Worm (Caenorhabditis elegans) whole organism, L4 larva: ENCODE data around the gene nspc-12.
A peak's percentile ranks its signal among the peaks of the same experiment; 100 is the strongest.

Source experiments
- D1046.2 ChIP-seq: fragments of 200-800 bp; sonication (Bioruptor generic); IDR thresholded peaks from 2 replicates; pipeline ENCODE4 v1.3.6; 2022; ENCODE audit warnings: missing genetic modification characterization, missing compliant biosample characterization
- F26F4.8 ChIP-seq: fragments of 200-800 bp; sonication (Bioruptor generic); conservative IDR thresholded peaks from 2 replicates; pipeline ENCODE4 v1.3.6; 2022; ENCODE audit warnings: missing genetic modification characterization, missing compliant biosample characterization
- F37D6.2 ChIP-seq: sonication (generic microtip); optimal IDR thresholded peaks from 2 replicates; lab custom pipeline; 2016; ENCODE audit warnings: mild to moderate bottlenecking, missing genetic modification characterization, missing compliant biosample characterization
- R02D3.7 ChIP-seq: fragments of 150-350 bp; sonication (generic microtip); optimal IDR thresholded peaks from 3 replicates; lab custom pipeline; 2014; ENCODE audit warnings: missing biosample characterization, missing genetic modification characterization
- T26A8.4 ChIP-seq: fragments of 200-800 bp; sonication (Bioruptor generic); IDR thresholded peaks from 2 replicates; pipeline ENCODE4 v1.3.6; 2022; ENCODE audit warnings: missing genetic modification characterization, missing compliant biosample characterization
- Y75B8A.6 ChIP-seq: fragments of 200-800 bp; sonication (Bioruptor generic); IDR thresholded peaks from 2 replicates; pipeline ENCODE4 v1.3.6; 2022; ENCODE audit warnings: missing genetic modification reagents, missing genetic modification characterization, missing compliant biosample characterization
- aha-1 ChIP-seq: fragments of 150-350 bp; peaks from one replicate; lab custom pipeline; 2014; ENCODE audit warnings: missing biosample characterization, missing genetic modification characterization
- aly-2 ChIP-seq: sonication (generic microtip); optimal IDR thresholded peaks from 2 replicates; lab custom pipeline; 2018; ENCODE audit warnings: missing biosample characterization, missing genetic modification characterization
- ama-1 ChIP-seq: fragments of 150-350 bp; optimal IDR thresholded peaks from 2 replicates; lab custom pipeline; 2014; ENCODE audit warnings: inconsistent platforms, mixed read lengths
- arid-1 ChIP-seq: fragments of 200-800 bp; sonication (Bioruptor generic); conservative IDR thresholded peaks from 2 replicates; pipeline ENCODE4 v1.3.6; 2022; ENCODE audit warnings: missing genetic modification reagents, missing genetic modification characterization, missing compliant biosample characterization
- attf-4 ChIP-seq: sonication (generic microtip); optimal IDR thresholded peaks from 3 replicates; lab custom pipeline; 2017; ENCODE audit warnings: missing biosample characterization, missing genetic modification characterization
- ces-1 ChIP-seq: fragments of 150-350 bp; sonication (generic microtip); optimal IDR thresholded peaks from 4 replicates; lab custom pipeline; 2014; ENCODE audit warnings: missing biosample characterization, missing genetic modification reagents, missing genetic modification characterization
- dmd-9 ChIP-seq: fragments of 200-800 bp; sonication (Bioruptor generic); IDR thresholded peaks from 2 replicates; pipeline ENCODE4 v1.3.6; 2022; ENCODE audit warnings: missing genetic modification reagents, missing genetic modification characterization, missing compliant biosample characterization
- dpl-1 ChIP-seq: fragments of 150-350 bp; optimal IDR thresholded peaks from 2 replicates; lab custom pipeline; 2014; ENCODE audit warnings: missing biosample characterization, missing genetic modification reagents, missing genetic modification characterization
- egl-27 ChIP-seq: sonication (generic microtip); optimal IDR thresholded peaks from 3 replicates; lab custom pipeline; 2017; ENCODE audit warnings: missing biosample characterization, missing genetic modification reagents, missing genetic modification characterization
- egl-43 ChIP-seq: fragments of 200-800 bp; sonication (Bioruptor generic); IDR thresholded peaks from 2 replicates; pipeline ENCODE4 v1.3.6; 2022; ENCODE audit warnings: missing genetic modification reagents, missing genetic modification characterization, missing compliant biosample characterization
- hif-1 ChIP-seq, 2 experiments: sonication (generic microtip); optimal IDR thresholded peaks; 2 replicates each; lab custom pipeline; 2016 to 2017; ENCODE audit warnings: missing compliant biosample characterization in 2 of 2, missing genetic modification characterization in 2 of 2, missing genetic modification reagents in 2 of 2, missing genotype in 2 of 2, mild to moderate bottlenecking in 1 of 2
- hlh-11 ChIP-seq: fragments of 200-800 bp; sonication (Bioruptor generic); optimal IDR thresholded peaks from 2 replicates; lab custom pipeline; 2018; ENCODE audit warnings: mild to moderate bottlenecking, missing genetic modification characterization, missing compliant biosample characterization
- lin-38 ChIP-seq: fragments of 200-800 bp; sonication (Bioruptor generic); IDR thresholded peaks from 2 replicates; pipeline ENCODE4 v1.3.6; 2022; ENCODE audit warnings: missing genetic modification reagents, missing genetic modification characterization, missing compliant biosample characterization
- madf-9 ChIP-seq: fragments of 200-800 bp; sonication (Bioruptor generic); conservative IDR thresholded peaks from 2 replicates; pipeline ENCODE4 v1.3.6; 2022; ENCODE audit warnings: missing genetic modification reagents, missing genetic modification characterization, missing compliant biosample characterization
- mdl-1 ChIP-seq, 2 experiments: fragments of 150-350 bp in 1 of 2; sonication (generic microtip) in 1 of 2; optimal IDR thresholded peaks; 2 replicates each; lab custom pipeline; 2014 to 2017; ENCODE audit warnings: missing biosample characterization in 2 of 2, missing genetic modification characterization in 2 of 2
- nhr-102 ChIP-seq: sonication (generic microtip); optimal IDR thresholded peaks from 2 replicates; lab custom pipeline; 2016; ENCODE audit warnings: mild to moderate bottlenecking, missing genetic modification characterization, moderate library complexity, missing compliant biosample characterization
- nhr-11 ChIP-seq: fragments of 150-350 bp; optimal IDR thresholded peaks from 2 replicates; lab custom pipeline; 2014; ENCODE audit warnings: missing biosample characterization, missing genetic modification characterization
- nhr-111 ChIP-seq: fragments of 200-800 bp; sonication (Bioruptor generic); optimal IDR thresholded peaks from 2 replicates; lab custom pipeline; 2018; ENCODE audit warnings: mild to moderate bottlenecking, missing genetic modification characterization, missing compliant biosample characterization
- nhr-77 ChIP-seq: fragments of 150-350 bp; optimal IDR thresholded peaks from 2 replicates; lab custom pipeline; 2014; ENCODE audit warnings: missing biosample characterization, missing genetic modification characterization
- pqm-1 ChIP-seq: sonication (generic microtip); optimal IDR thresholded peaks from 2 replicates; lab custom pipeline; 2017; ENCODE audit warnings: missing biosample characterization, missing genetic modification characterization
- snpc-1.2 ChIP-seq: fragments of 200-800 bp; sonication (Bioruptor generic); IDR thresholded peaks from 2 replicates; pipeline ENCODE4 v1.3.6; 2022; ENCODE audit warnings: missing genetic modification reagents, missing genetic modification characterization, missing compliant biosample characterization
- snpc-4 ChIP-seq: fragments of 150-350 bp; optimal IDR thresholded peaks from 2 replicates; lab custom pipeline; 2014; ENCODE audit warnings: missing biosample characterization, missing genetic modification characterization
- tra-1 ChIP-seq: fragments of 200-800 bp; sonication (Bioruptor generic); IDR thresholded peaks from 2 replicates; pipeline ENCODE4 v1.3.6; 2022; ENCODE audit warnings: missing genetic modification reagents, missing genetic modification characterization, missing compliant biosample characterization
- unc-39 ChIP-seq: sonication (generic microtip); optimal IDR thresholded peaks from 2 replicates; lab custom pipeline; 2017; ENCODE audit warnings: missing biosample characterization, missing genetic modification characterization
- unc-62 ChIP-seq, 3 experiments: fragments of 150-350 bp in 1 of 3; sonication (generic microtip); optimal IDR thresholded peaks in 2 of 3; peaks in 1 of 3; 1 replicate in 1 of 3; 2 replicates in 2 of 3; lab custom pipeline; 2014 to 2017; ENCODE audit warnings: missing biosample characterization in 3 of 3, missing genetic modification characterization in 3 of 3, missing genetic modification reagents in 3 of 3, missing genotype in 1 of 3
- vab-7 ChIP-seq: fragments of 200-800 bp; sonication (Bioruptor generic); IDR thresholded peaks from 2 replicates; pipeline ENCODE4 v1.3.6; 2022; ENCODE audit warnings: missing genetic modification reagents, missing genetic modification characterization, missing compliant biosample characterization
- zag-1 ChIP-seq: fragments of 150-350 bp; optimal IDR thresholded peaks from 2 replicates; lab custom pipeline; 2014; ENCODE audit warnings: missing biosample characterization, missing genetic modification characterization
- ztf-11 ChIP-seq: fragments of 150-350 bp; optimal IDR thresholded peaks from 2 replicates; lab custom pipeline; 2014; ENCODE audit warnings: missing biosample characterization, missing genetic modification characterization

Gene nspc-12

ce11 chrX:12393786-12394308 is 37.4 kb upstream of the nspc-12 start, which contains the start of gene F17E5.2 (continued):
- peak; percentile 58; the same call in 1 of the 2 replicates for TF ChIP-seq madf-9
- TF ChIP-seq snpc-4: peak; percentile 4
- TF ChIP-seq aly-2 (tag; lab: Kevin White, UChicago): no peak
- TF ChIP-seq T26A8.4: no peak; the same call in 1 of the 2 replicates
- no peak for TF ChIP-seq Y75B8A.6
- TF ChIP-seq pqm-1 (tag; lab: Kevin White, UChicago): peak; percentile 39
- TF ChIP-seq dmd-9 (GFP tag; lab: Robert Waterston, UW): peak; percentile 62; the same call in 1 of the 2 replicates
- TF ChIP-seq hlh-11 (tag; lab: Kevin White, UChicago): peak; percentile 97
- TF ChIP-seq tra-1 (GFP tag; lab: Robert Waterston, UW): peak; percentile 47; the same call in 1 of the 2 replicates
- TF ChIP-seq hif-1 (tag; optimal IDR thresholded peaks at IDR 0.05; lab: Kevin White, UChicago): peak; percentile 31 to 85

DNA sequence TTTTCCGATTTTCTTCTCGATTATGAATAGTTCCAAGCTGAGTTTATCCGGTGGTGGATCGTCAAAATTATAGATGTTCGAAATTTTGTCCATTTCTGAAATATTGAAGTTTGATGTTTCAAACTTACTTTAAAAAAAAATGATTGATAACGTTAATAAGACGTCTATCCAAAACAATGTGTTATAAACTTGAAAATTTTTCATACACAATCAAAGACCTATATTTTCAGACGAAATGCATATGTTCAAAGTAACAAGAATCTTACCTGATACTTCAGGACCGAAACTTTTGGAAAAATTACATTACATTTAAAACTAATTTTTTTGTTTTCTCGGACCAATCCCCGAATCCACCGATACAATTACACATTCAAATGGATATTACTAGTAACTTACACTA is 34.9 kb upstream of the nspc-12 start, which contains the start of gene nekl-3:
nekl-3 (minus strand) TSS at position 101 of the 400 bp plus-strand sequence.
- no peak for TF ChIP-seq dpl-1 (GFP tag; lab: Kevin White, UChicago)
- TF ChIP-seq ztf-11 (tag; lab: Kevin White, UChicago): no peak
- TF ChIP-seq F26F4.8 (GFP tag; lab: Robert Waterston, UW): no peak
- no peak for TF ChIP-seq ces-1
- TF ChIP-seq aha-1 (tag; lab: Kevin White, UChicago): peak; percentile 21
- TF ChIP-seq nhr-111 (GFP tag; lab: Kevin White, UChicago): no peak

- TF ChIP-seq nhr-11 (tag; lab: Kevin White, UChicago) (no peak), unc-62 (GFP tag; optimal IDR thresholded peaks at IDR 0.05 in 1 of 2; lab: Kevin White, UChicago) (peak in 1 of 2 experiments; percentile 78), unc-62 (tag; optimal IDR thresholded peaks at IDR 0.05; lab: Kevin White, UChicago) (no peak)
Observed at ce11 chrX:12378293-12378692, 21.8 kb upstream of the nspc-12 start, which contains the start of gene glb-13. Gene glb-13 (minus strand): TSS chrX:12378393.

ce11 chrX:12375783-12376182 is 19.3 kb upstream of the nspc-12 start:
- TF ChIP-seq unc-62 (GFP tag; optimal IDR thresholded peaks at IDR 0.05 in 1 of 2; lab: Kevin White, UChicago) (peak in 1 of 2 experiments; percentile 90), unc-62 (tag; optimal IDR thresholded peaks at IDR 0.05; lab: Kevin White, UChicago) (no peak), arid-1 (GFP tag; lab: Robert Waterston, UW) (no peak)

DNA sequence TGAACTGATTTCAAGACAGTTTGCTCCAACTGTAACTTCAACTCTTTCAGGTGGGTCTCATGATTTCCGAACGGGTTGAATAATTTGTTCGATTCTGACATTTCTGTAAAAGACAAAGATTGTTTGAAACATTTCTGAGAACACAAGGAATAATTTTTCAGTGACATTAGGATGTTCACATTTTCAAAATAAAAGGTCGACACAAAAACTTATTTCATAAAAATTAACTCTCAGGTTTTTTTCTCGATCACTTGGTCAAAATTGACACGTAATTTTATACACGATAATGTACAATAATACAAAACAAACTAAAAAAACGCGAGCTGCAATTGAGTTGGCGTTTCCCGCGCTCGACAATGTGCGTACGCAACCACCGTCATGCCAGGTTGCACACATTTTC is 14.8 kb upstream of the nspc-12 start, which contains the start of gene rif-1.2:
rif-1.2 (minus strand) TSS at position 101 of the 400 bp plus-strand sequence.
- TF ChIP-seq nhr-77 (tag; lab: Kevin White, UChicago): no peak
- TF ChIP-seq ama-1 (lab: Kevin White, UChicago): no peak
- TF ChIP-seq snpc-1.2 (GFP tag; lab: Robert Waterston, UW): no peak
- no peak for TF ChIP-seq egl-27 (tag; lab: Kevin White, UChicago)
- TF ChIP-seq mdl-1 (tag; optimal IDR thresholded peaks at IDR 0.05; lab: Kevin White, UChicago): no peak
- TF ChIP-seq R02D3.7 (tag; lab: Kevin White, UChicago): no peak
- no peak for TF ChIP-seq nhr-102
- TF ChIP-seq zag-1 (tag; lab: Kevin White, UChicago): no peak
- TF ChIP-seq D1046.2 (GFP tag; lab: Robert Waterston, UW): no peak
- no peak for TF ChIP-seq T26A8.4
- no peak for TF ChIP-seq attf-4 (tag; lab: Kevin White, UChicago)
- TF ChIP-seq ztf-11 (tag; lab: Kevin White, UChicago): no peak
- TF ChIP-seq lin-38 (GFP tag; lab: Robert Waterston, UW): no peak
- TF ChIP-seq egl-43 (GFP tag; lab: Robert Waterston, UW): no peak
- TF ChIP-seq unc-39 (tag; lab: Kevin White, UChicago): no peak
- no peak for TF ChIP-seq F37D6.2 (tag; lab: Kevin White, UChicago)
- no peak for TF ChIP-seq vab-7 (GFP tag; lab: Robert Waterston, UW)
